Worm (Caenorhabditis elegans) whole organism, late embryonic: ENCODE results near the gene C16C10.1.

Experiments
- C38D4.7 ChIP-seq: fragments of 200-800 bp; sonication (Bioruptor generic); optimal IDR thresholded peaks from 2 replicates; lab custom pipeline; 2018; ENCODE audit warnings: mild to moderate bottlenecking, missing genetic modification characterization, moderate library complexity, missing compliant biosample characterization
- F13H6.1 ChIP-seq: sonication (generic microtip); optimal IDR thresholded peaks from 2 replicates; lab custom pipeline; 2016; ENCODE audit warnings: missing genetic modification characterization, missing compliant biosample characterization
- K09A11.1 ChIP-seq: sonication (generic microtip); optimal IDR thresholded peaks from 2 replicates; lab custom pipeline; 2017; ENCODE audit warnings: antibody characterized with exemption, mild to moderate bottlenecking, missing genetic modification characterization, missing compliant biosample characterization; ENCODE audit not compliant: insufficient read depth
- T23F11.4 ChIP-seq: fragments of 200-800 bp; sonication (Bioruptor generic); optimal IDR thresholded peaks from 2 replicates; lab custom pipeline; 2018; ENCODE audit warnings: mild to moderate bottlenecking, missing genetic modification characterization, missing compliant biosample characterization
- ahr-1 ChIP-seq: sonication (generic microtip); optimal IDR thresholded peaks from 2 replicates; lab custom pipeline; 2016; ENCODE audit warnings: missing genetic modification characterization, missing compliant biosample characterization
- ceh-14 ChIP-seq: sonication (generic microtip); optimal IDR thresholded peaks from 2 replicates; lab custom pipeline; 2016; ENCODE audit warnings: missing genotype, missing genetic modification characterization, missing compliant biosample characterization
- ceh-19 ChIP-seq: fragments of 200-800 bp; sonication (Bioruptor generic); optimal IDR thresholded peaks from 2 replicates; lab custom pipeline; 2018; ENCODE audit warnings: mild to moderate bottlenecking, missing genetic modification characterization, missing compliant biosample characterization
- ceh-24 ChIP-seq: sonication (generic microtip); optimal IDR thresholded peaks from 2 replicates; lab custom pipeline; 2016; ENCODE audit warnings: mild to moderate bottlenecking, missing genetic modification characterization, missing compliant biosample characterization
- ceh-30 ChIP-seq: fragments of 150-350 bp; optimal IDR thresholded peaks from 2 replicates; lab custom pipeline; 2014; ENCODE audit warnings: missing biosample characterization, missing genetic modification characterization
- ceh-45 ChIP-seq: fragments of 200-800 bp; sonication (Bioruptor generic); IDR thresholded peaks from 2 replicates; pipeline ENCODE4 v1.3.6; 2022; ENCODE audit warnings: missing genetic modification reagents, missing genetic modification characterization, missing compliant biosample characterization
- ceh-48 ChIP-seq: sonication (generic microtip); optimal IDR thresholded peaks from 2 replicates; lab custom pipeline; 2016; ENCODE audit warnings: missing genetic modification characterization, inconsistent platforms, missing compliant biosample characterization
- ceh-6 ChIP-seq: fragments of 200-800 bp; sonication (Bioruptor generic); optimal IDR thresholded peaks from 2 replicates; lab custom pipeline; 2018; ENCODE audit warnings: mild to moderate bottlenecking, missing genetic modification characterization, missing compliant biosample characterization
- che-1 ChIP-seq: sonication (generic microtip); optimal IDR thresholded peaks from 2 replicates; lab custom pipeline; 2016; ENCODE audit warnings: mild to moderate bottlenecking, missing genetic modification characterization, missing compliant biosample characterization
- dve-1 ChIP-seq: sonication (generic microtip); optimal IDR thresholded peaks from 2 replicates; lab custom pipeline; 2017; ENCODE audit warnings: antibody characterized with exemption, mild to moderate bottlenecking, missing genetic modification characterization, missing compliant biosample characterization
- elt-2 ChIP-seq: sonication (generic microtip); optimal IDR thresholded peaks from 2 replicates; lab custom pipeline; 2016; ENCODE audit warnings: missing genetic modification reagents, missing genetic modification characterization, missing compliant biosample characterization
- elt-4 ChIP-seq: sonication (generic microtip); optimal IDR thresholded peaks from 2 replicates; lab custom pipeline; 2016; ENCODE audit warnings: missing genetic modification characterization, missing compliant biosample characterization
- ets-4 ChIP-seq: sonication (generic microtip); optimal IDR thresholded peaks from 2 replicates; lab custom pipeline; 2016; ENCODE audit warnings: missing genetic modification characterization, missing compliant biosample characterization
- eyg-1 ChIP-seq: sonication (generic microtip); optimal IDR thresholded peaks from 2 replicates; lab custom pipeline; 2016; ENCODE audit warnings: missing genotype, missing genetic modification characterization, missing compliant biosample characterization
- fax-1 ChIP-seq: sonication (generic microtip); optimal IDR thresholded peaks from 2 replicates; lab custom pipeline; 2016; ENCODE audit warnings: missing genotype, missing genetic modification characterization, missing compliant biosample characterization
- fkh-10 ChIP-seq: fragments of 150-350 bp; optimal IDR thresholded peaks from 2 replicates; lab custom pipeline; 2014; ENCODE audit warnings: missing biosample characterization, missing genetic modification reagents, missing genetic modification characterization
- fkh-6 ChIP-seq: sonication (generic microtip); optimal IDR thresholded peaks from 2 replicates; lab custom pipeline; 2016; ENCODE audit warnings: missing genetic modification characterization, missing compliant biosample characterization
- gmeb-2 ChIP-seq: sonication (generic microtip); optimal IDR thresholded peaks from 2 replicates; lab custom pipeline; 2016; ENCODE audit warnings: missing genetic modification characterization, inconsistent platforms, missing compliant biosample characterization
- hlh-30 ChIP-seq: sonication (generic microtip); optimal IDR thresholded peaks from 2 replicates; lab custom pipeline; 2017; ENCODE audit warnings: antibody characterized with exemption, missing genetic modification characterization, missing compliant biosample characterization; ENCODE audit not compliant: insufficient read depth
- hlh-8 ChIP-seq: sonication (generic microtip); optimal IDR thresholded peaks from 2 replicates; lab custom pipeline; 2016; ENCODE audit warnings: missing genotype, missing genetic modification characterization, missing compliant biosample characterization
- lim-6 ChIP-seq: sonication (generic microtip); optimal IDR thresholded peaks from 2 replicates; lab custom pipeline; 2016; ENCODE audit warnings: missing genetic modification characterization, missing compliant biosample characterization
- mec-3 ChIP-seq: sonication (generic microtip); optimal IDR thresholded peaks from 2 replicates; lab custom pipeline; 2016; ENCODE audit warnings: borderline replicate concordance, missing genetic modification characterization, missing compliant biosample characterization
- nhr-11 ChIP-seq: fragments of 150-350 bp; optimal IDR thresholded peaks from 2 replicates; lab custom pipeline; 2014; ENCODE audit warnings: missing biosample characterization, missing genetic modification characterization
- pax-1 ChIP-seq: fragments of 150-350 bp; optimal IDR thresholded peaks from 2 replicates; lab custom pipeline; 2014; ENCODE audit warnings: missing biosample characterization, missing genetic modification characterization
- pha-4 ChIP-seq: fragments of 150-350 bp; optimal IDR thresholded peaks from 2 replicates; lab custom pipeline; 2018; ENCODE audit warnings: missing biosample characterization, missing genetic modification reagents, missing genetic modification characterization
- sox-2 ChIP-seq: fragments of 200-800 bp; sonication (Bioruptor generic); IDR thresholded peaks from 2 replicates; pipeline ENCODE4 v1.3.6; 2022; ENCODE audit warnings: missing genetic modification reagents, missing genetic modification characterization, missing compliant biosample characterization
- sox-4 ChIP-seq: sonication (generic microtip); optimal IDR thresholded peaks from 2 replicates; lab custom pipeline; 2017; ENCODE audit warnings: mild to moderate bottlenecking, missing genetic modification characterization, inconsistent platforms, missing compliant biosample characterization
- tbx-2 ChIP-seq: sonication (generic microtip); optimal IDR thresholded peaks from 2 replicates; lab custom pipeline; 2016; ENCODE audit warnings: missing genetic modification characterization, missing compliant biosample characterization
- tbx-7 ChIP-seq: sonication (generic microtip); optimal IDR thresholded peaks from 2 replicates; lab custom pipeline; 2016; ENCODE audit warnings: missing genotype, missing genetic modification characterization, missing compliant biosample characterization
- unc-3 ChIP-seq, 2 experiments: fragments of 200-800 bp in 1 of 2; sonication (Bioruptor generic) in 1 of 2; sonication (generic microtip) in 1 of 2; conservative IDR thresholded peaks in 1 of 2; optimal IDR thresholded peaks in 1 of 2; 2 replicates each; pipeline versions ENCODE4 v1.3.6 to Lab custom; 2016 to 2022; ENCODE audit warnings: missing compliant biosample characterization in 2 of 2, missing genetic modification characterization in 2 of 2, missing genetic modification reagents in 1 of 2
- unc-42 ChIP-seq: sonication (generic microtip); optimal IDR thresholded peaks from 2 replicates; lab custom pipeline; 2016; ENCODE audit warnings: missing genotype, missing genetic modification characterization, missing compliant biosample characterization
- unc-86 ChIP-seq: sonication (generic microtip); optimal IDR thresholded peaks from 2 replicates; lab custom pipeline; 2016; ENCODE audit warnings: missing genetic modification characterization, missing compliant biosample characterization
- zip-5 ChIP-seq: sonication (generic microtip); optimal IDR thresholded peaks from 2 replicates; lab custom pipeline; 2016; ENCODE audit warnings: missing genetic modification characterization, missing compliant biosample characterization

C16C10.1 gene

ce11 chrIII:4153299-4153698 is 27.9 kb downstream of the C16C10.1 start, which contains the start of gene glod-4:
Gene glod-4, plus strand, starts transcription at chrIII:4153599.
- TF ChIP-seq T23F11.4 (no peak), ceh-19 (no peak), fkh-6 (tag; lab: Kevin White, UChicago) (no peak), pha-4 (tag; lab: Kevin White, UChicago) (no peak), K09A11.1 (tag; lab: Kevin White, UChicago) (no peak), zip-5 (tag; lab: Kevin White, UChicago) (no peak), sox-4 (tag; lab: Kevin White, UChicago) (no peak), tbx-7 (tag; lab: Kevin White, UChicago) (no peak), ceh-48 (no peak), unc-86 (tag; lab: Kevin White, UChicago) (no peak), ahr-1 (no peak), nhr-11 (tag; lab: Kevin White, UChicago) (no peak)
- TF ChIP-seq, all 69 proteins: peak for 0

DNA sequence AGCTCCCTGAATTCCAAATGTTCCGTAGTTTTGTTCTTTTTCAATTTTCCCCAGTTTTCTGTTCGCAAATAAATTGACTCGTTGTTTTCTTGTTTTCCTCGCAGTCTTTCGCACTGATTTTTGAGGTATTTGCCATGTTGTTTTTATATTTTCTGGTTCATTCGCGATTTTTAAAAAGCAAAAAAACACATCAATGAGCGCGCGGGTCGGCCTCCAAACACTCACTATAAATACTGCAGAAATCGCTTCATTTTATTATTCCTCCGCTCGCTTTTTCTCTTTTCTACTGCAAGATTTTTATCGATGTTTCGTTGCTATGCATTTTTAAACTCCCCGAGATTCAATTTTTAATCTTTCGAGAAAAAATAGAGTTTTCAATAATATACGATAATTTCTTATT is 28.4 kb downstream of the C16C10.1 start:
- TF ChIP-seq tbx-2 (tag; lab: Kevin White, UChicago): no peak
- TF ChIP-seq unc-3 (GFP tag; conservative IDR thresholded peaks at IDR 0.05; lab: Robert Waterston, UW): no peak
- no peak for TF ChIP-seq unc-3 (tag; optimal IDR thresholded peaks at IDR 0.05; lab: Kevin White, UChicago)
- TF ChIP-seq gmeb-2: no peak
- TF ChIP-seq T23F11.4: no peak
- no peak for TF ChIP-seq dve-1 (tag; lab: Kevin White, UChicago)
- no peak for TF ChIP-seq hlh-30 (tag; lab: Kevin White, UChicago)
- no peak for TF ChIP-seq fkh-6 (tag; lab: Kevin White, UChicago)
- no peak for TF ChIP-seq F13H6.1 (tag; lab: Kevin White, UChicago)

- TF ChIP-seq mec-3 (tag; lab: Kevin White, UChicago): no peak
- TF ChIP-seq C38D4.7: no peak
- no peak for TF ChIP-seq ceh-6
- TF ChIP-seq ceh-14: no peak
- no peak for TF ChIP-seq unc-42
- TF ChIP-seq T23F11.4: no peak
- no peak for TF ChIP-seq hlh-8 (tag; lab: Kevin White, UChicago)
- TF ChIP-seq lim-6 (tag; lab: Kevin White, UChicago): no peak
- no peak for TF ChIP-seq elt-4 (tag; lab: Kevin White, UChicago)
- TF ChIP-seq, all 69 proteins: peak for 0
Observed at ce11 chrIII:4152309-4152708, 28.9 kb downstream of the C16C10.1 start.

DNA sequence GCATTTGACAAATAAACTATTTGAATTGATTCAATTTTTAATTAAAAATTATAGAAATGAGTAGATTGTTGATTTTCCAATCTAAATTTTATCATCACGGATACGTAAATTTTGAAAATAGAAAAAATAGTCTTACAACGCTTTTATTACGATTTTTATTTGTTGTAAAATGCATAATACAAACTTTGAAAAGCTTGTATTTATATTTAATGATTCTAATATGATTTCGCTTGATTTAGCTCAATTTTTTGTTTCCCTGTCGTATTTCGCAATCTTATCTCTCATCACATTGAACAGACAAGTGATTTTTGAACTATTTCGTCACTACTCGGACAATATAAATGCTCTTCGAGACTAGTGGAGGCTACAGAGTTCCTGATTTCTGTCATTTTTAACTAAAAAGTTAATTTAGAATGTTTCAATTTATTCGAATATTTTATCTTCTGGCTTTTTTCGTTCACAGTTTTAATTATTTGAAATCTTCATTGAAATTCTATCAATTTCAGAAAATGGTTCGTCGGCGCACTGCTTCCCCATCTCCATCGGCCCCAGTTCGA is 29.6 kb downstream of the C16C10.1 start, which contains the start of the genes wht-3 and har-1:
Gene wht-3 (minus strand): TSS at position 51 of the 557 bp plus-strand sequence.
Gene har-1 (plus strand): TSS at position 507 of the 557 bp plus-strand sequence.
- no peak for TF ChIP-seq fkh-10
- TF ChIP-seq elt-2 (tag; lab: Kevin White, UChicago): no peak
- TF ChIP-seq sox-2 (GFP tag; lab: Robert Waterston, UW): no peak
- no peak for TF ChIP-seq eyg-1 (tag; lab: Kevin White, UChicago)
- TF ChIP-seq che-1 (tag; lab: Kevin White, UChicago): no peak
- TF ChIP-seq ets-4 (tag; lab: Kevin White, UChicago): no peak
- no peak for TF ChIP-seq elt-4 (tag; lab: Kevin White, UChicago)
- TF ChIP-seq ceh-24 (tag; lab: Kevin White, UChicago): no peak
- no peak for TF ChIP-seq pha-4 (tag; lab: Kevin White, UChicago)
- no peak for TF ChIP-seq K09A11.1 (tag; lab: Kevin White, UChicago)
- no peak for TF ChIP-seq ceh-14
- no peak for TF ChIP-seq ceh-48
- TF ChIP-seq ceh-30: no peak
- no peak for TF ChIP-seq ceh-45 (GFP tag; lab: Robert Waterston, UW)
- no peak for TF ChIP-seq fax-1 (tag; lab: Kevin White, UChicago)
- no peak for TF ChIP-seq pax-1 (tag; lab: Kevin White, UChicago)
- TF ChIP-seq, all 69 proteins: peak for 0
